Fruit fly (Drosophila melanogaster) whole organism, embryonic: Measurements from ENCODE around the gene Sumo.

Experiments
- C15 ChIP-seq: fragments of 200-800 bp; sonication (Bioruptor generic); IDR thresholded peaks from 3 replicates; pipeline ENCODE4 v1.3.6; 2022; ENCODE audit warnings: missing biosample characterization, missing genetic modification characterization
- CG10321 ChIP-seq: fragments of 200-800 bp; sonication (Bioruptor generic); IDR thresholded peaks from 2 replicates; pipeline ENCODE4 v1.3.6; 2022; ENCODE audit warnings: missing biosample characterization, missing genetic modification characterization
- CG11456 ChIP-seq: fragments of 200-800 bp; sonication (Bioruptor generic); IDR thresholded peaks from 3 replicates; pipeline ENCODE4 v1.3.6; 2022; ENCODE audit warnings: missing biosample characterization, missing genetic modification characterization
- CG12236 ChIP-seq: fragments of 200-800 bp; sonication (Bioruptor generic); optimal IDR thresholded peaks from 2 replicates; lab custom pipeline; 2016; ENCODE audit warnings: missing biosample characterization, missing genetic modification characterization
- CG12942 ChIP-seq: fragments of 200-800 bp; sonication (Bioruptor generic); optimal IDR thresholded peaks from 3 replicates; lab custom pipeline; 2016; ENCODE audit warnings: missing biosample characterization, missing genetic modification characterization
- CG14710 ChIP-seq: fragments of 200-800 bp; sonication (Bioruptor generic); optimal IDR thresholded peaks from 3 replicates; lab custom pipeline; 2019; ENCODE audit warnings: missing biosample characterization, mild to moderate bottlenecking, missing genetic modification characterization, moderate library complexity
- CG15601 ChIP-seq: fragments of 200-800 bp; sonication (Bioruptor generic); optimal IDR thresholded peaks from 3 replicates; lab custom pipeline; 2019; ENCODE audit warnings: missing biosample characterization, mild to moderate bottlenecking, missing genetic modification characterization, moderate library complexity
- CG18619 ChIP-seq: fragments of 200-800 bp; sonication (Bioruptor generic); optimal IDR thresholded peaks from 3 replicates; lab custom pipeline; 2017; ENCODE audit warnings: missing biosample characterization, mild to moderate bottlenecking, missing genetic modification characterization
- CG2116 ChIP-seq: fragments of 200-800 bp; sonication (Bioruptor generic); optimal IDR thresholded peaks from 3 replicates; lab custom pipeline; 2018; ENCODE audit warnings: missing biosample characterization, mild to moderate bottlenecking, missing genetic modification characterization
- CG2129 ChIP-seq: fragments of 200-800 bp; sonication (Bioruptor generic); IDR thresholded peaks from 2 replicates; pipeline ENCODE4 v1.3.6; 2022; ENCODE audit warnings: missing biosample characterization, missing genetic modification characterization; ENCODE audit not compliant: partially characterized antibody
- CG2202 ChIP-seq: fragments of 200-800 bp; sonication (Bioruptor generic); optimal IDR thresholded peaks from 2 replicates; lab custom pipeline; 2018; ENCODE audit warnings: missing biosample characterization, mild to moderate bottlenecking, missing genetic modification characterization
- CG31388 ChIP-seq: fragments of 200-800 bp; sonication (Bioruptor generic); optimal IDR thresholded peaks from 2 replicates; lab custom pipeline; 2016; ENCODE audit warnings: missing biosample characterization, missing genetic modification characterization
- CG3407 ChIP-seq: fragments of 200-800 bp; sonication (Bioruptor generic); optimal IDR thresholded peaks from 2 replicates; lab custom pipeline; 2018; ENCODE audit warnings: missing biosample characterization, mild to moderate bottlenecking, missing genetic modification characterization
- CG34422 ChIP-seq: fragments of 200-800 bp; sonication (Bioruptor generic); IDR thresholded peaks from 3 replicates; pipeline ENCODE4 v1.3.6; 2022; ENCODE audit warnings: missing biosample characterization, missing genetic modification characterization
- CG43689 ChIP-seq: fragments of 200-800 bp; sonication (Bioruptor generic); IDR thresholded peaks from 2 replicates; pipeline ENCODE4 v1.3.6; 2022; ENCODE audit warnings: missing biosample characterization, missing genetic modification characterization
- CG4404 ChIP-seq: fragments of 200-800 bp; sonication (Bioruptor generic); IDR thresholded peaks from 2 replicates; pipeline ENCODE4 v1.3.6; 2022; ENCODE audit warnings: missing biosample characterization, missing genetic modification characterization
- CG4707 ChIP-seq: fragments of 200-800 bp; sonication (Bioruptor generic); optimal IDR thresholded peaks from 2 replicates; lab custom pipeline; 2018; ENCODE audit warnings: missing biosample characterization, mild to moderate bottlenecking, missing genetic modification characterization, moderate library complexity
- CG6813 ChIP-seq: fragments of 200-800 bp; sonication (Bioruptor generic); optimal IDR thresholded peaks from 2 replicates; lab custom pipeline; 2017; ENCODE audit warnings: missing biosample characterization, missing genetic modification characterization, mild to moderate bottlenecking, moderate library complexity, missing genetic modification reagents
- CG8388 ChIP-seq: fragments of 200-800 bp; sonication (Bioruptor generic); optimal IDR thresholded peaks from 2 replicates; lab custom pipeline; 2019; ENCODE audit warnings: missing biosample characterization, mild to moderate bottlenecking, missing genetic modification characterization, moderate library complexity
- CG8924 ChIP-seq: fragments of 200-800 bp; optimal IDR thresholded peaks from 3 replicates; lab custom pipeline; 2019; ENCODE audit warnings: missing biosample characterization, mild to moderate bottlenecking, missing genetic modification characterization, moderate library complexity
- CG9437 ChIP-seq: fragments of 200-800 bp; sonication (Bioruptor generic); optimal IDR thresholded peaks from 2 replicates; lab custom pipeline; 2018; ENCODE audit warnings: missing biosample characterization, mild to moderate bottlenecking, missing genetic modification characterization
- D19B ChIP-seq: fragments of 200-800 bp; sonication (Bioruptor generic); optimal IDR thresholded peaks from 2 replicates; lab custom pipeline; 2017; ENCODE audit warnings: missing biosample characterization, mild to moderate bottlenecking, missing genetic modification characterization
- E2f1 ChIP-seq: fragments of 200-800 bp; sonication (Bioruptor generic); IDR thresholded peaks from 2 replicates; pipeline ENCODE4 v1.3.6; 2022; ENCODE audit warnings: missing biosample characterization, missing genetic modification characterization
- Fer3 ChIP-seq: fragments of 200-800 bp; sonication (Bioruptor generic); optimal IDR thresholded peaks from 2 replicates; lab custom pipeline; 2018; ENCODE audit warnings: missing biosample characterization, mild to moderate bottlenecking, missing genetic modification characterization, moderate library complexity
- GATAe ChIP-seq: fragments of 200-800 bp; sonication (Bioruptor generic); conservative IDR thresholded peaks from 2 replicates; pipeline ENCODE4 v1.3.6; 2022; ENCODE audit warnings: missing biosample characterization, missing genetic modification characterization
- H15 ChIP-seq: fragments of 200-800 bp; sonication (Bioruptor generic); IDR thresholded peaks from 3 replicates; pipeline ENCODE4 v1.3.6; 2022; ENCODE audit warnings: missing biosample characterization, missing genetic modification characterization
- HLHmδ ChIP-seq: fragments of 200-800 bp; sonication (Bioruptor generic); optimal IDR thresholded peaks from 2 replicates; lab custom pipeline; 2018; ENCODE audit warnings: missing biosample characterization, mild to moderate bottlenecking, missing genetic modification characterization, moderate library complexity
- Hmx ChIP-seq: fragments of 200-800 bp; sonication (Bioruptor generic); optimal IDR thresholded peaks from 2 replicates; lab custom pipeline; 2016; ENCODE audit warnings: missing biosample characterization, missing genetic modification characterization
- Mad ChIP-seq: fragments of 200-800 bp; sonication (Bioruptor generic); optimal IDR thresholded peaks from 2 replicates; lab custom pipeline; 2016; ENCODE audit warnings: missing biosample characterization, missing genetic modification characterization
- Mrtf ChIP-seq: fragments of 200-800 bp; sonication (Bioruptor generic); IDR thresholded peaks from 3 replicates; pipeline ENCODE4 v1.3.6; 2022; ENCODE audit warnings: missing biosample characterization, missing genetic modification characterization
- Pdp1 ChIP-seq, 2 experiments: fragments of 200-800 bp; sonication (Bioruptor generic); optimal IDR thresholded peaks; 3 replicates each; lab custom pipeline; 2016; ENCODE audit warnings: missing biosample characterization in 2 of 2, missing genetic modification characterization in 2 of 2, mild to moderate bottlenecking in 1 of 2, moderate library complexity in 1 of 2
- Ravus ChIP-seq: fragments of 200-800 bp; sonication (Bioruptor generic); IDR thresholded peaks from 2 replicates; pipeline ENCODE4 v1.3.6; 2022; ENCODE audit warnings: missing biosample characterization, missing genetic modification characterization
- Rx ChIP-seq: fragments of 200-800 bp; sonication (Bioruptor generic); IDR thresholded peaks from 2 replicates; pipeline ENCODE4 v1.3.6; 2022; ENCODE audit warnings: missing biosample characterization, missing genetic modification characterization
- Sry-δ ChIP-seq: fragments of 200-800 bp; sonication (Bioruptor generic); optimal IDR thresholded peaks from 2 replicates; lab custom pipeline; 2016; ENCODE audit warnings: missing biosample characterization, missing genetic modification characterization
- Taf1 ChIP-seq: fragments of 200-800 bp; sonication (Bioruptor generic); IDR thresholded peaks from 2 replicates; pipeline ENCODE4 v1.3.6; 2022; ENCODE audit warnings: missing biosample characterization, missing genetic modification characterization
- aop ChIP-seq: fragments of 200-800 bp; sonication (Bioruptor generic); IDR thresholded peaks from 2 replicates; pipeline ENCODE4 v1.3.6; 2022; ENCODE audit warnings: missing biosample characterization, missing genetic modification characterization
- cad ChIP-seq: fragments of >200 bp; optimal IDR thresholded peaks from 2 replicates; lab custom pipeline; 2017; ENCODE audit warnings: missing biosample characterization, missing genetic modification characterization
- chif ChIP-seq, 2 experiments: fragments of 200-800 bp; sonication (Bioruptor generic); optimal IDR thresholded peaks; 3 replicates each; lab custom pipeline; 2016; ENCODE audit warnings: missing biosample characterization in 2 of 2, missing genetic modification characterization in 2 of 2
- ems ChIP-seq: fragments of 200-800 bp; sonication (Bioruptor generic); optimal IDR thresholded peaks from 3 replicates; lab custom pipeline; 2016; ENCODE audit warnings: missing biosample characterization, missing genetic modification characterization
- exex ChIP-seq: fragments of 200-800 bp; sonication (Bioruptor generic); optimal IDR thresholded peaks from 4 replicates; lab custom pipeline; 2018; ENCODE audit warnings: missing biosample characterization, mild to moderate bottlenecking, missing genetic modification characterization, moderate library complexity
- fru ChIP-seq: fragments of >200 bp; optimal IDR thresholded peaks from 2 replicates; lab custom pipeline; 2017
- lmd ChIP-seq: fragments of 200-800 bp; sonication (Bioruptor generic); IDR thresholded peaks from 2 replicates; pipeline ENCODE4 v1.3.6; 2022; ENCODE audit warnings: missing biosample characterization, missing genetic modification characterization
- maf-S ChIP-seq: fragments of 200-800 bp; sonication (Bioruptor generic); optimal IDR thresholded peaks from 2 replicates; lab custom pipeline; 2016; ENCODE audit warnings: missing biosample characterization, missing genetic modification characterization
- p53 ChIP-seq: fragments of 200-800 bp; sonication (Bioruptor generic); optimal IDR thresholded peaks from 2 replicates; lab custom pipeline; 2016; ENCODE audit warnings: missing biosample characterization, missing genetic modification characterization
- pan ChIP-seq, 4 experiments: fragments of >200 bp in 3 of 4; fragments of 200-800 bp in 1 of 4; sonication (Bioruptor generic) in 1 of 4; optimal IDR thresholded peaks in 3 of 4; IDR thresholded peaks in 1 of 4; 2 replicates each; pipeline versions ENCODE4 v1.3.6 to Lab custom; 2017 to 2022; ENCODE audit warnings: missing biosample characterization in 2 of 4, missing genetic modification characterization in 2 of 4, mixed read lengths in 1 of 4
- repo ChIP-seq: fragments of 200-800 bp; sonication (Bioruptor generic); optimal IDR thresholded peaks from 2 replicates; lab custom pipeline; 2016; ENCODE audit warnings: missing biosample characterization, missing genetic modification characterization
- run ChIP-seq: fragments of 200-800 bp; sonication (Bioruptor generic); optimal IDR thresholded peaks from 3 replicates; lab custom pipeline; 2018; ENCODE audit warnings: missing biosample characterization, mild to moderate bottlenecking, missing genetic modification characterization
- sna ChIP-seq: fragments of 200-800 bp; sonication (Bioruptor generic); IDR thresholded peaks from 2 replicates; pipeline ENCODE4 v1.3.6; 2022; ENCODE audit warnings: missing biosample characterization, missing genetic modification characterization; ENCODE audit not compliant: partially characterized antibody
- tap ChIP-seq: fragments of 200-800 bp; optimal IDR thresholded peaks from 3 replicates; lab custom pipeline; 2019; ENCODE audit warnings: missing biosample characterization, mild to moderate bottlenecking, missing genetic modification characterization, moderate library complexity
- tgo ChIP-seq: fragments of 200-800 bp; sonication (Bioruptor generic); IDR thresholded peaks from 3 replicates; pipeline ENCODE4 v1.3.6; 2022; ENCODE audit warnings: missing biosample characterization, missing genetic modification characterization

Gene Sumo

DNA sequence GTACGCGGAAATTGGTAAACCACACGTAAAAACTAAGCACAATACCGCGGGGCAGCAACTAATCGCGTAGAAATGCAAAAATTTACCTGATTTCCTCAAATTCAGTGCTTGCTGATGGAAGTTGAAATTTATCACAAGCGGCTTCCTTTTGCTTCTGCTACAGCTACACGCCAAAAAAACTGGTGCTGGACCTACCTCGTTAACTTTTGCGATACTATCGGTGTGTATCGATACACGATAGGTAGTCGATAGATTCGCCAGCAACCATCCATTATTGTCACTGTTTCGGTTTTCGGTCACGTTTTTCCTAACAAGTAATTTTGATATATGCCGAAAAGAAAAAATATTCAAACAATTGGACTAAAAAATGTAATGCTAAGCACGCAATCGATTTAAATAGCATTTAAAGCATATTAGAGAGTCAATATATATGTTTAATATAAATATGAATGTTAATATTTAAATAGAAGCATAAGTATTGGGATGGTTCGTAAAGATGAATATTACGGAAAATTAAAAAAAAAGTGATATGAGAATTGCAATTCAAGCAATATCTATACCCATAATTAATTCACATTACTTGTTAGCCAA is at the start of gene Sumo (continued):
- TF ChIP-seq aop (GFP tag; lab: Robert Waterston, UW) (no peak), tap (tag; lab: Kevin White, UChicago) (no peak), Mad (GFP tag; lab: Kevin White, UChicago) (no peak), Hmx (no peak), CG14710 (tag; lab: Kevin White, UChicago) (peak; percentile 65), CG3407 (no peak), Rx (GFP tag; lab: Robert Waterston, UW) (no peak), exex (tag; lab: Kevin White, UChicago) (no peak), GATAe (GFP tag; lab: Robert Waterston, UW) (no peak), repo (no peak), run (tag; lab: Kevin White, UChicago) (no peak), E2f1 (GFP tag; lab: Robert Waterston, UW) (0 out of 2 replicates have a peak, but pooled peaks have one; percentile 13), Fer3 (tag; lab: Kevin White, UChicago) (no peak), HLHmδ (no peak), Sry-δ (GFP tag; lab: Kevin White, UChicago) (peak; percentile 91), p53 (no peak), ems (GFP tag; lab: Kevin White, UChicago) (no peak), fru (lab: Kevin White, UChicago) (no peak), CG2202 (tag; lab: Kevin White, UChicago) (no peak), maf-S (GFP tag; lab: Kevin White, UChicago) (no peak), CG12942 (GFP tag; lab: Kevin White, UChicago) (no peak), Ravus (no peak), CG9437 (GFP tag; lab: Kevin White, UChicago) (no peak), Taf1 (GFP tag; lab: Robert Waterston, UW) (0 out of 2 replicates have a peak, but pooled peaks have one; percentile 12), sna (peak; percentile 85), pan (optimal IDR thresholded peaks at IDR 0.05; lab: Kevin White, UChicago) (no peak), pan (GFP tag; optimal IDR thresholded peaks at IDR 0.05 in 1 of 2, IDR thresholded peaks at IDR 0.05 in 1 of 2) (peak in 1 of 2 experiments; percentile 43), tgo (GFP tag; lab: Robert Waterston, UW) (no peak), CG15601 (tag; lab: Kevin White, UChicago) (no peak), CG31388 (GFP tag; lab: Kevin White, UChicago) (no peak), CG2116 (GFP tag; lab: Kevin White, UChicago) (peak; percentile 94), D19B (GFP tag; lab: Kevin White, UChicago) (no peak), CG2129 (peak; percentile 93), CG10321 (no peak), cad (GFP tag; lab: Kevin White, UChicago) (no peak), Mrtf (GFP tag; lab: Robert Waterston, UW) (no peak), Pdp1 (GFP tag; optimal IDR thresholded peaks at IDR 0.05; lab: Kevin White, UChicago) (no peak), CG8924 (tag; lab: Kevin White, UChicago) (no peak), CG43689 (GFP tag; lab: Robert Waterston, UW) (no peak), CG34422 (GFP tag; lab: Robert Waterston, UW) (peak; percentile 51; the same call in 1 of the 3 replicates), C15 (GFP tag; lab: Robert Waterston, UW) (no peak), CG6813 (GFP tag; lab: Kevin White, UChicago) (no peak), chif (GFP tag; optimal IDR thresholded peaks at IDR 0.05; lab: Kevin White, UChicago) (no peak), CG11456 (peak; percentile 74; the same call in 2 of the 3 replicates), H15 (GFP tag; lab: Robert Waterston, UW) (0 out of 3 replicates have a peak, but pooled peaks have one; percentile 8), CG8388 (GFP tag; lab: Kevin White, UChicago) (no peak), CG4707 (GFP tag; lab: Kevin White, UChicago) (no peak), CG4404 (GFP tag; lab: Robert Waterston, UW) (no peak), CG18619 (GFP tag; lab: Kevin White, UChicago) (peak; percentile 15), CG12236 (GFP tag; lab: Kevin White, UChicago) (no peak), lmd (no peak; the same call in 1 of the 2 replicates)
